Worm (Caenorhabditis elegans): ENCODE measurements around the gene F42A9.7.

The F42A9.7 gene

DNA sequence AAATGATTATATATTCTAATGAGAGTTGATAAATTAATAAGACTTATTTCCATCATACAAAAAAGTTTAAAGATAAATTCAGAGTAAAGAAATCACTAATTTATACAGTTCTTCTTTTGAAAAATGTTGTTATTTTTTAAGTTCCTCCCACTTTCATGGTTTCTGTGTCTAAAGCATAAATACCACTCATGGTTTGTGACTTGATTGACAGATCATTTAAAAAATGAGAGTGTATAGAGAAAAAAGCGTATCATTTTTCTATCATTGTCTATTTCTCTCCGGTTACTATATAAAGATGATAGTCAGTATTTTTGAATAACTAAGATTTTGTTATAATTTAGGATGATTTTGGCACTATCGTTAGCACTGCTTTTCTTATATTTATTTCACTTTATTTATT, 2.3 kb downstream of the F42A9.7 start, which contains the start of gene cyp-33E3:
cyp-33E3 (plus strand) TSS at position 316 of the 400 bp plus-strand sequence.
- TF ChIP-seq daf-16 (GFP tag; optimal IDR thresholded peaks at IDR 0.05) (no peak), daf-16 (tag; optimal IDR thresholded peaks at IDR 0.05) (peak; percentile 41), tag-97 (GFP tag; IDR thresholded peaks at IDR 0.05) (no peak), T20F7.1 (GFP tag; optimal IDR thresholded peaks at IDR 0.05) (peak; percentile 34), nhr-28 (tag; optimal IDR thresholded peaks at IDR 0.05) (peak; percentile 90), hlh-30 (tag; optimal IDR thresholded peaks at IDR 0.05; ENCODE audit: insufficient read depth) (peak; percentile 18), zfp-2 (tag; optimal IDR thresholded peaks at IDR 0.05) (no peak), dve-1 (tag; optimal IDR thresholded peaks at IDR 0.05; ENCODE audit: insufficient read depth) (peak; percentile 38), zip-2 (tag; optimal IDR thresholded peaks at IDR 0.05) (no peak), dpl-1 (GFP tag; optimal IDR thresholded peaks at IDR 0.05) (no peak), aly-2 (tag; optimal IDR thresholded peaks at IDR 0.05) (no peak), pqm-1 (tag; optimal IDR thresholded peaks at IDR 0.05) (peak; percentile 14), dmd-6 (GFP tag; IDR thresholded peaks at IDR 0.05) (peak; percentile 45; the same call in 1 of the 2 replicates)

DNA sequence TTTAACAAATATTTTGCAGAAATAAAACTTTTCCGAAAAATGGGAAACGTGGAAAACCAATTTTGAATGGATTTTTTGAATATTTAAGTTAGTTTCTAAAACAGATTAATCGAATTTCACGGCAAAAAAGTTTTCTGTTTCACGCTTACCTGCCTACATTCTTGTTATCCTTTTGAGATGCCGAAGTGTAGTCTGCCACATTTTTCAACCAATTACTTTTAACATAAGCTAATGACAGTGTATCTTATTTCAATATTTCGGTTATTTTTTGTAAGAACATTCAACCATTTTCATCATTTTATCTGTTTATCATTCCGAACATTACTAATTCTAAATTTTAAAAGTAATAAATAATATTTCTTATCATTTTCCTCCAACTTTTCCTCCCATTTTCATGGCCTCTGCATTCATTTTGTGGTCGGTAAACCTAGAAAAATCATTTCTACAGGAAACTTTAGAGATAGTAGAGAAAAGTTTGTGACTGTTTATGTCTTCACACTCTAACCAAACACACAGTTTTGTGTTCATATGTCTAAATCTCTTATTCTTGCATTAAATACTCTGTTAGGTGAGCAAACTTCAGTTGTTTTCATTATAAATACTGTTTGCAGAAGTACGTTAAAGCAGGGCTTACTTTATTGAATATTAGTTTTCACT, 4.9 kb downstream of the F42A9.7 start, which contains the start of the genes F42A9.17 and cyp-33E2:
F42A9.17 (minus strand) TSS at position 51 of the 657 bp plus-strand sequence.
cyp-33E2 (plus strand) TSS at position 449 of the 657 bp plus-strand sequence.
- TF ChIP-seq nhr-28 (tag; optimal IDR thresholded peaks at IDR 0.05), result peak; percentile 88
- no peak for TF ChIP-seq zfp-2 (tag; optimal IDR thresholded peaks at IDR 0.05)
- peak; percentile 90 for TF ChIP-seq pqm-1 (tag; optimal IDR thresholded peaks at IDR 0.05)
- TF ChIP-seq php-3 (GFP tag; IDR thresholded peaks at IDR 0.05), result peak; percentile 65; the same call in 1 of the 2 replicates
- no peak for TF ChIP-seq daf-16 (GFP tag; optimal IDR thresholded peaks at IDR 0.05)
- peak; percentile 88 for TF ChIP-seq daf-16 (tag; optimal IDR thresholded peaks at IDR 0.05)
- TF ChIP-seq pha-4 (GFP tag; IDR thresholded peaks at IDR 0.05), result no peak
- peak; percentile 12 for TF ChIP-seq pha-4 (tag; optimal IDR thresholded peaks at IDR 0.05)
- TF ChIP-seq tra-1 (GFP tag; IDR thresholded peaks at IDR 0.05), result no peak
- TF ChIP-seq nhr-77 (tag; optimal IDR thresholded peaks at IDR 0.05), result peak; percentile 44
- TF ChIP-seq dve-1 (tag; optimal IDR thresholded peaks at IDR 0.05; ENCODE audit: insufficient read depth), result peak; percentile 61

DNA sequence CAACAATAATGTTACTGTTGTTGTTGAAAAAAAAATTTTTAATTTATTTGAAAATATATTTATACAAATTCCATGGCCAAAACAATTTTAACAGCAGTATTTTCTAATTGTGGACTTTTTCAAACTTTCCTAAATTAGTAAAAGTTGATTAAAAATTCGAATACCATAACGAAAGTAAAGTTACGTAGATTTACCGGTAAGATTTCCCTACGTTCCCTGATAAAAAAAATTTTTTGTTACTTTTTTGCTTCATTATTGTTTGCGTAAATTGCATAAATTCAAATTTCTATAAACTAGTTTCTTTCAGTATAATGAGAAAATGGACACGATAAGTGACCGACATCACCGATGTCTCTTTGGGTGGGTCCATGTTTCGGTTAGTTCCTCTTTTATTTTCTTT, 8.0 kb downstream of the F42A9.7 start, which contains the start of gene F42A9.6:
F42A9.6 (plus strand) TSS at position 301 of the 400 bp plus-strand sequence.
- TF ChIP-seq hif-1 (tag; optimal IDR thresholded peaks at IDR 0.05), result no peak

- TF ChIP-seq daf-16 (GFP tag; optimal IDR thresholded peaks at IDR 0.05) (no peak), daf-16 (tag; optimal IDR thresholded peaks at IDR 0.05) (no peak), zfp-3 (GFP tag; conservative IDR thresholded peaks at IDR 0.05) (no peak), daf-12 (tag; optimal IDR thresholded peaks at IDR 0.05) (no peak), F26F4.8 (GFP tag; conservative IDR thresholded peaks at IDR 0.05) (no peak), fkh-10 (GFP tag; optimal IDR thresholded peaks at IDR 0.05) (no peak)
Measured at ce11 chrIV:8608204-8608603, 8.7 kb downstream of the F42A9.7 start.

ce11 chrIV:8607468-8607867, 9.5 kb downstream of the F42A9.7 start:
- 0 out of 2 replicates have a peak, but pooled peaks have one; percentile 15 for TF ChIP-seq snpc-1.2 (GFP tag; IDR thresholded peaks at IDR 0.05)

- peak; percentile 37; the same call in 1 of the 2 replicates for TF ChIP-seq ZK337.2 (GFP tag; IDR thresholded peaks at IDR 0.05)
- TF ChIP-seq unc-62 (GFP tag; optimal IDR thresholded peaks at IDR 0.05 in 1 of 2), result peak in 1 of 2 experiments; percentile 41
- TF ChIP-seq unc-62 (tag; optimal IDR thresholded peaks at IDR 0.05), result no peak
- TF ChIP-seq mdt-29 (GFP tag; IDR thresholded peaks at IDR 0.05), result no peak
- TF ChIP-seq daf-16 (GFP tag; optimal IDR thresholded peaks at IDR 0.05), result peak in 1 of 2 experiments; percentile 48
- TF ChIP-seq daf-16 (tag; optimal IDR thresholded peaks at IDR 0.05), result no peak
- TF ChIP-seq nhr-11 (tag; optimal IDR thresholded peaks at IDR 0.05), result peak; percentile 66
- no peak for TF ChIP-seq T26A8.4 (GFP tag; IDR thresholded peaks at IDR 0.05)
- TF ChIP-seq dve-1 (tag; optimal IDR thresholded peaks at IDR 0.05; ENCODE audit: insufficient read depth), result no peak
- TF ChIP-seq zfp-3 (GFP tag; conservative IDR thresholded peaks at IDR 0.05), result no peak
- peak in 1 of 2 experiments; percentile 1 for TF ChIP-seq mdl-1 (tag; optimal IDR thresholded peaks at IDR 0.05)
Measured at ce11 chrIV:8605217-8605616, 11.7 kb downstream of the F42A9.7 start.

Data from whole organism, L4 larva.